Worm (Caenorhabditis elegans) whole organism, L4 larva: ENCODE measurements around the gene srx-9.
A peak's percentile ranks its signal among the peaks of the same experiment; 100 is the strongest.

Experiments used
- D1046.2 ChIP-seq: fragments of 200-800 bp; sonication (Bioruptor generic); IDR thresholded peaks from 2 replicates; pipeline ENCODE4 v1.3.6; 2022; ENCODE audit warnings: missing genetic modification characterization, missing compliant biosample characterization
- Y5F2A.4 ChIP-seq: fragments of 200-800 bp; sonication (Bioruptor generic); optimal IDR thresholded peaks from 2 replicates; lab custom pipeline; 2018; ENCODE audit warnings: mild to moderate bottlenecking, missing genetic modification characterization, missing compliant biosample characterization
- daf-12 ChIP-seq: fragments of 150-350 bp; optimal IDR thresholded peaks from 2 replicates; lab custom pipeline; 2014; ENCODE audit warnings: missing biosample characterization, missing genetic modification reagents, missing genetic modification characterization
- fkh-10 ChIP-seq: fragments of 150-350 bp; optimal IDR thresholded peaks from 2 replicates; lab custom pipeline; 2014; ENCODE audit warnings: missing biosample characterization, missing genetic modification reagents, missing genetic modification characterization
- jun-1 ChIP-seq: fragments of 150-350 bp; optimal IDR thresholded peaks from 2 replicates; lab custom pipeline; 2014; ENCODE audit warnings: missing biosample characterization, missing genetic modification reagents, missing genetic modification characterization
- lin-39 ChIP-seq: fragments of 150-350 bp; optimal IDR thresholded peaks from 2 replicates; lab custom pipeline; 2014; ENCODE audit warnings: missing biosample characterization, missing genetic modification reagents, missing genetic modification characterization
- mep-1 ChIP-seq: fragments of 150-350 bp; sonication (generic microtip); optimal IDR thresholded peaks from 3 replicates; lab custom pipeline; 2014; ENCODE audit warnings: missing biosample characterization, missing genetic modification characterization
- mxl-2 ChIP-seq: fragments of 200-800 bp; sonication (Bioruptor generic); conservative IDR thresholded peaks from 2 replicates; pipeline ENCODE4 v1.3.6; 2022; ENCODE audit warnings: missing genetic modification reagents, missing genetic modification characterization, missing compliant biosample characterization
- ztf-11 ChIP-seq: fragments of 150-350 bp; optimal IDR thresholded peaks from 2 replicates; lab custom pipeline; 2014; ENCODE audit warnings: missing biosample characterization, missing genetic modification characterization

DNA sequence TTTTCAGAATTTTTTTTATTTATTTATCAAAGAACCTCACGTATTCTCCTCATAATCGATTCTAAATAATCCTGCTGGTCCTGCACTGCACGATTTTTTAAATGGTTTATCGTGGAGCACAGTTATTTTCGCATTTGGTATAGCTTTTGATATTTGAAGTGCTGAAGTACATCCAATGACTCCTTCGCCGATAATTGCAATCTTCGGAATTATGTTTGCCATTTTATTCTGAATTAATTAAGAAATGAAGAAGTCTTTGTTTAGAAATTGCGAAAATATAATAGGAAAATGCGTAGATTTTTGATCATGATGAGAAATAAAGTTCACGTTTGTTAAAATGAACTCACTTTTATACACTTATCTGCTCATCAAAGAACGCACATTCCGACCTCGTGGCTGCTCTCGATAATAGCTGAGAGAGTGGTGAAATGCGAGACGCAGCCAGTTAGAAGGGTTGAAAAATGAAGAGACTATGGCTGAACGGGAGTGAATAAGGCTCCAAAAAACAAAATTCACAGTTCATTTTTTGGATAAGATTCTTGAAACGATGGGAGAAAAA lies 39.6 kb upstream of the srx-9 start:
- no peak for TF ChIP-seq lin-39 (tag; lab: Kevin White, UChicago)
- no peak for TF ChIP-seq D1046.2 (GFP tag; lab: Robert Waterston, UW)
- TF ChIP-seq mxl-2 = peak; percentile 39; the same call in 1 of the 2 replicates
- no peak for TF ChIP-seq daf-12 (tag; lab: Kevin White, UChicago)
- no peak for TF ChIP-seq jun-1
- no peak for TF ChIP-seq ztf-11 (tag; lab: Kevin White, UChicago)
- TF ChIP-seq Y5F2A.4 (GFP tag; lab: Kevin White, UChicago) = no peak
- TF ChIP-seq mep-1 (tag; lab: Kevin White, UChicago) = peak; percentile 35
- TF ChIP-seq fkh-10 = no peak
